Worm (Caenorhabditis elegans) whole organism, L3 larva: ENCODE measurements around the gene F17C11.12.

ENCODE experiments used
- egl-27 ChIP-seq: sonication (generic microtip); optimal IDR thresholded peaks from 4 replicates; lab custom pipeline; 2017; ENCODE audit warnings: missing biosample characterization, missing genetic modification reagents, missing genetic modification characterization
- lin-39 ChIP-seq: fragments of 150-350 bp; optimal IDR thresholded peaks from 2 replicates; lab custom pipeline; 2018; ENCODE audit warnings: missing biosample characterization, missing genetic modification reagents, missing genetic modification characterization
- nhr-11 ChIP-seq: fragments of 150-350 bp; optimal IDR thresholded peaks from 2 replicates; lab custom pipeline; 2014; ENCODE audit warnings: missing biosample characterization, missing genetic modification characterization
- nhr-237 ChIP-seq: fragments of 150-350 bp; optimal IDR thresholded peaks from 2 replicates; lab custom pipeline; 2014; ENCODE audit warnings: missing biosample characterization, missing genetic modification characterization
- nhr-28 ChIP-seq: fragments of 150-350 bp; optimal IDR thresholded peaks from 2 replicates; lab custom pipeline; 2014; ENCODE audit warnings: missing biosample characterization, missing genetic modification characterization
- snpc-4 ChIP-seq: fragments of 150-350 bp; optimal IDR thresholded peaks from 2 replicates; lab custom pipeline; 2014; ENCODE audit warnings: missing biosample characterization, missing genetic modification characterization
- zag-1 ChIP-seq: fragments of 150-350 bp; optimal IDR thresholded peaks from 2 replicates; lab custom pipeline; 2014; ENCODE audit warnings: missing biosample characterization, missing genetic modification characterization

DNA sequence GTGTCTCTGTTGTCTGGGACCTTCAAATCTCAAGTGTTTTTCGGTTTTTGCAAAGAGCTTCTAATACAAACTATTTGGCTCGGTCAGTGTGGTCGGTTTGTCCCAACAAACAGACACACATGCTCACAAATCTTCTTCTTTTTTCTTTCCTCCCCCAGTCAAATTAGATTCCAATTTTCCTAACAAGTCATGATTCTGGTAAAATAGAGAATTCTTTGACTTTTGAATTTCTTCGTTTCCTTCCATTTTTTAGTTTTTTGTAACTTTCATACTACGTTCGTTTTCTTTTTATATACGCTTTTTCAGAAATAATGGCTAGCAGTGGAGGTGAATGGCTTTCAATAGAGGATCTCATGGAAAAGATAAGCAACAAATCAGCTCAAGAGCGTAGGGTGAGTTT is 33.0 kb downstream of the F17C11.12 start, which contains the start of gene F32D8.15:
- TF ChIP-seq lin-39 (tag; lab: Kevin White, UChicago) (no peak), nhr-28 (tag; lab: Kevin White, UChicago) (no peak), snpc-4 (tag; lab: Kevin White, UChicago) (no peak), nhr-237 (tag; lab: Kevin White, UChicago) (no peak), egl-27 (tag; lab: Kevin White, UChicago) (no peak), nhr-11 (no peak), zag-1 (no peak)
